Fruit fly (Drosophila melanogaster): ENCODE results near the gene Atg1.
A peak's percentile ranks its signal among the peaks of the same experiment; 100 is the strongest.

Atg1 gene

dm6 chr3L:12792933-12793448, 11.9 kb downstream of the Atg1 start (continued):
- TF ChIP-seq sob (GFP tag; IDR thresholded peaks at IDR 0.05) = 0 out of 2 replicates have a peak, but pooled peaks have one; percentile 38
- 0 out of 2 replicates have a peak, but pooled peaks have one; percentile 31 for TF ChIP-seq al (GFP tag; IDR thresholded peaks at IDR 0.05)
- TF ChIP-seq CG8388 (GFP tag; optimal IDR thresholded peaks at IDR 0.05) = peak; percentile 67
- TF ChIP-seq CG7372 (GFP tag; IDR thresholded peaks at IDR 0.05) = 0 out of 2 replicates have a peak, but pooled peaks have one; percentile 40
- peak; percentile 1 for TF ChIP-seq CG1603 (tag; optimal IDR thresholded peaks at IDR 0.05)
- peak; percentile 1 for TF ChIP-seq CG10274 (GFP tag; optimal IDR thresholded peaks at IDR 0.05)
- peak; percentile 75 for TF ChIP-seq CG10147 (GFP tag; optimal IDR thresholded peaks at IDR 0.05)
- peak; percentile 47 for TF ChIP-seq CG14710 (tag; optimal IDR thresholded peaks at IDR 0.05)
- TF ChIP-seq pita (GFP tag; optimal IDR thresholded peaks at IDR 0.05) = no peak
- TF ChIP-seq CG11695 (GFP tag; IDR thresholded peaks at IDR 0.05) = peak; percentile 92
- peak; percentile 18 for TF ChIP-seq Jarid2 (GFP tag; optimal IDR thresholded peaks at IDR 0.05)
- TF ChIP-seq Awh (GFP tag; IDR thresholded peaks at IDR 0.05) = peak; percentile 55; the same call in 1 of the 2 replicates
- peak; percentile 44 for TF ChIP-seq bcd (GFP tag; optimal IDR thresholded peaks at IDR 0.05)
- TF ChIP-seq fd96Cb (tag; optimal IDR thresholded peaks at IDR 0.05) = peak; percentile 45
- no peak for TF ChIP-seq tx (GFP tag; optimal IDR thresholded peaks at IDR 0.05)
- no peak for TF ChIP-seq vnd (GFP tag; IDR thresholded peaks at IDR 0.05; ENCODE audit: partially characterized antibody)
- TF ChIP-seq CG3995 (GFP tag; optimal IDR thresholded peaks at IDR 0.05) = peak; percentile 20
- TF ChIP-seq az2 (GFP tag; optimal IDR thresholded peaks at IDR 0.05) = peak; percentile 42
- peak; percentile 55 for TF ChIP-seq CG1233 (GFP tag; optimal IDR thresholded peaks at IDR 0.05)
- peak; percentile 28 for TF ChIP-seq exex (tag; optimal IDR thresholded peaks at IDR 0.05)
- peak; percentile 40 for TF ChIP-seq CG10209 (GFP tag; optimal IDR thresholded peaks at IDR 0.05)
- peak; percentile 40 for TF ChIP-seq Bteb2 (GFP tag; optimal IDR thresholded peaks at IDR 0.05)
- TF ChIP-seq Asciz (GFP tag; optimal IDR thresholded peaks at IDR 0.05) = peak; percentile 48
- peak; percentile 9; the same call in 1 of the 2 replicates for TF ChIP-seq CG14667 (GFP tag; IDR thresholded peaks at IDR 0.05)
- TF ChIP-seq chinmo (GFP tag; IDR thresholded peaks at IDR 0.05; ENCODE audit: partially characterized antibody) = no peak
- peak; percentile 18 for TF ChIP-seq Max (GFP tag; optimal IDR thresholded peaks at IDR 0.05)
- no peak for TF ChIP-seq H15 (GFP tag; IDR thresholded peaks at IDR 0.05)
- no peak for TF ChIP-seq pan (optimal IDR thresholded peaks at IDR 0.05)
- peak in 1 of 2 experiments; percentile 54 for TF ChIP-seq pan (GFP tag; optimal IDR thresholded peaks at IDR 0.05 in 1 of 2, IDR thresholded peaks at IDR 0.05 in 1 of 2)
- peak; percentile 82 for TF ChIP-seq grau (tag; optimal IDR thresholded peaks at IDR 0.05)
- peak; percentile 50 for TF ChIP-seq bab2 (GFP tag; optimal IDR thresholded peaks at IDR 0.05)
- no peak for TF ChIP-seq tup (GFP tag; optimal IDR thresholded peaks at IDR 0.05)
- peak; percentile 22; the same call in 1 of the 3 replicates for TF ChIP-seq Aef1 (GFP tag; IDR thresholded peaks at IDR 0.05)
- peak; percentile 24 for TF ChIP-seq Mad (GFP tag; optimal IDR thresholded peaks at IDR 0.05)
- TF ChIP-seq CG30403 (GFP tag; optimal IDR thresholded peaks at IDR 0.05) = peak; percentile 73
- TF ChIP-seq vvl (GFP tag; IDR thresholded peaks at IDR 0.05) = peak; percentile 55
- no peak for TF ChIP-seq CG6654 (GFP tag; optimal IDR thresholded peaks at IDR 0.05)
- TF ChIP-seq abd-A (tag; optimal IDR thresholded peaks at IDR 0.05) = no peak
- no peak for TF ChIP-seq schlank (tag; optimal IDR thresholded peaks at IDR 0.05)
- peak; percentile 44 for TF ChIP-seq caup (GFP tag; optimal IDR thresholded peaks at IDR 0.05; ENCODE audit: severe bottlenecking)
- TF ChIP-seq Nf-YB (GFP tag; optimal IDR thresholded peaks at IDR 0.05) = peak; percentile 40
- peak; percentile 58 for TF ChIP-seq CG4424 (GFP tag; optimal IDR thresholded peaks at IDR 0.05)
- TF ChIP-seq Oli (tag; optimal IDR thresholded peaks at IDR 0.05) = peak; percentile 59
- peak; percentile 40 for TF ChIP-seq gsb-n (tag; optimal IDR thresholded peaks at IDR 0.05)
- TF ChIP-seq sug (tag; optimal IDR thresholded peaks at IDR 0.05) = peak; percentile 56
- TF ChIP-seq CG2202 (tag; optimal IDR thresholded peaks at IDR 0.05) = no peak
- no peak for TF ChIP-seq CG13123 (GFP tag; optimal IDR thresholded peaks at IDR 0.05)
- peak; percentile 61 for TF ChIP-seq Sox102F (GFP tag; optimal IDR thresholded peaks at IDR 0.05)
- TF ChIP-seq chif (GFP tag; optimal IDR thresholded peaks at IDR 0.05) = peak in 1 of 2 experiments; percentile 6

Data from whole organism, embryonic.